Fruit fly (Drosophila melanogaster) whole organism, embryonic: ENCODE measurements around the gene CG42579.

Source experiments
- Atf3 ChIP-seq: fragments of 200-800 bp; sonication (Bioruptor generic); optimal IDR thresholded peaks from 3 replicates; lab custom pipeline; 2016; ENCODE audit warnings: missing biosample characterization, missing genetic modification characterization
- C15 ChIP-seq: fragments of 200-800 bp; sonication (Bioruptor generic); IDR thresholded peaks from 3 replicates; pipeline ENCODE4 v1.3.6; 2022; ENCODE audit warnings: missing biosample characterization, missing genetic modification characterization
- CG10654 ChIP-seq: fragments of 200-800 bp; sonication (Bioruptor generic); optimal IDR thresholded peaks from 2 replicates; lab custom pipeline; 2016; ENCODE audit warnings: missing biosample characterization, missing genetic modification characterization
- CG10979 ChIP-seq: fragments of 200-800 bp; sonication (Bioruptor generic); optimal IDR thresholded peaks from 2 replicates; lab custom pipeline; 2018; ENCODE audit warnings: missing biosample characterization, mild to moderate bottlenecking, missing genetic modification characterization, moderate library complexity
- CG1233 ChIP-seq: fragments of 200-800 bp; sonication (Bioruptor generic); optimal IDR thresholded peaks from 4 replicates; lab custom pipeline; 2018; ENCODE audit warnings: missing biosample characterization, mild to moderate bottlenecking, missing genetic modification characterization
- CG1647 ChIP-seq: fragments of 200-800 bp; sonication (Bioruptor generic); optimal IDR thresholded peaks from 3 replicates; lab custom pipeline; 2016; ENCODE audit warnings: missing biosample characterization, missing genetic modification characterization
- CG16863 ChIP-seq: fragments of 200-800 bp; sonication (Bioruptor generic); optimal IDR thresholded peaks from 3 replicates; lab custom pipeline; 2016; ENCODE audit warnings: missing biosample characterization, missing genetic modification characterization
- CG17328 ChIP-seq: fragments of 200-800 bp; sonication (Bioruptor generic); IDR thresholded peaks from 2 replicates; pipeline ENCODE4 v1.3.6; 2022; ENCODE audit warnings: missing biosample characterization, missing genetic modification characterization
- CG17385 ChIP-seq: fragments of 200-800 bp; sonication (Bioruptor generic); optimal IDR thresholded peaks from 3 replicates; lab custom pipeline; 2018; ENCODE audit warnings: missing biosample characterization, mild to moderate bottlenecking, missing genetic modification characterization
- CG18619 ChIP-seq: fragments of 200-800 bp; sonication (Bioruptor generic); optimal IDR thresholded peaks from 3 replicates; lab custom pipeline; 2017; ENCODE audit warnings: missing biosample characterization, mild to moderate bottlenecking, missing genetic modification characterization
- CG2889 ChIP-seq: fragments of 200-800 bp; sonication (Bioruptor generic); IDR thresholded peaks from 3 replicates; pipeline ENCODE4 v1.3.6; 2022; ENCODE audit warnings: missing biosample characterization, missing genetic modification characterization
- CG31441 ChIP-seq: fragments of 200-800 bp; sonication (Bioruptor generic); IDR thresholded peaks from 2 replicates; pipeline ENCODE4 v1.3.6; 2022; ENCODE audit warnings: missing biosample characterization, missing genetic modification characterization
- CG3163 ChIP-seq: fragments of 200-800 bp; sonication (Bioruptor generic); optimal IDR thresholded peaks from 3 replicates; lab custom pipeline; 2016; ENCODE audit warnings: missing biosample characterization, missing genetic modification characterization
- CG4328 ChIP-seq: fragments of 200-800 bp; sonication (Bioruptor generic); optimal IDR thresholded peaks from 3 replicates; lab custom pipeline; 2017; ENCODE audit warnings: missing biosample characterization, missing genetic modification reagents, missing genetic modification characterization
- CG4730 ChIP-seq: fragments of 200-800 bp; sonication (Bioruptor generic); IDR thresholded peaks from 2 replicates; pipeline ENCODE4 v1.3.6; 2022; ENCODE audit warnings: missing biosample characterization, missing genetic modification characterization
- CTCF ChIP-seq: fragments of 200-800 bp; sonication (Bioruptor generic); optimal IDR thresholded peaks from 2 replicates; lab custom pipeline; 2017; ENCODE audit warnings: missing biosample characterization, mild to moderate bottlenecking, missing genetic modification characterization, moderate library complexity
- CoRest ChIP-seq: fragments of 200-800 bp; sonication (Bioruptor generic); optimal IDR thresholded peaks from 3 replicates; lab custom pipeline; 2018; ENCODE audit warnings: missing biosample characterization, mild to moderate bottlenecking, missing genetic modification characterization, moderate library complexity
- Dek ChIP-seq: fragments of 200-800 bp; sonication (Bioruptor generic); optimal IDR thresholded peaks from 3 replicates; lab custom pipeline; 2019; ENCODE audit warnings: missing biosample characterization, mild to moderate bottlenecking, missing genetic modification characterization, moderate library complexity
- Drgx ChIP-seq: fragments of 200-800 bp; sonication (Bioruptor generic); IDR thresholded peaks from 2 replicates; pipeline ENCODE4 v1.3.6; 2022; ENCODE audit warnings: missing biosample characterization, missing genetic modification characterization
- Fer2 ChIP-seq: fragments of 200-800 bp; sonication (Bioruptor generic); optimal IDR thresholded peaks from 2 replicates; lab custom pipeline; 2018; ENCODE audit warnings: missing biosample characterization, mild to moderate bottlenecking, missing genetic modification characterization, moderate library complexity
- GATAe ChIP-seq: fragments of 200-800 bp; sonication (Bioruptor generic); conservative IDR thresholded peaks from 2 replicates; pipeline ENCODE4 v1.3.6; 2022; ENCODE audit warnings: missing biosample characterization, missing genetic modification characterization
- H2.0 ChIP-seq: fragments of 200-800 bp; sonication (Bioruptor generic); IDR thresholded peaks from 2 replicates; pipeline ENCODE4 v1.3.6; 2022; ENCODE audit warnings: missing biosample characterization, missing genetic modification characterization
- HLH54F ChIP-seq: fragments of 200-800 bp; sonication (Bioruptor generic); optimal IDR thresholded peaks from 3 replicates; lab custom pipeline; 2016; ENCODE audit warnings: missing biosample characterization, missing genetic modification characterization
- MBD-R2 ChIP-seq: fragments of 200-800 bp; sonication (Bioruptor generic); IDR thresholded peaks from 2 replicates; pipeline ENCODE4 v1.3.6; 2022; ENCODE audit warnings: missing biosample characterization, missing genetic modification characterization
- NfI ChIP-seq: fragments of 200-800 bp; sonication (Bioruptor generic); optimal IDR thresholded peaks from 3 replicates; lab custom pipeline; 2018; ENCODE audit warnings: missing biosample characterization, mild to moderate bottlenecking, missing genetic modification characterization, moderate library complexity
- Oli ChIP-seq: fragments of 200-800 bp; sonication (Bioruptor generic); optimal IDR thresholded peaks from 2 replicates; lab custom pipeline; 2018; ENCODE audit warnings: missing biosample characterization, mild to moderate bottlenecking, missing genetic modification characterization, moderate library complexity
- Opbp ChIP-seq: fragments of 200-800 bp; sonication (Bioruptor generic); IDR thresholded peaks from 3 replicates; pipeline ENCODE4 v1.3.6; 2022; ENCODE audit warnings: missing biosample characterization, missing genetic modification characterization; ENCODE audit not compliant: partially characterized antibody
- Optix ChIP-seq: fragments of 200-800 bp; sonication (Bioruptor generic); IDR thresholded peaks from 3 replicates; pipeline ENCODE4 v1.3.6; 2022; ENCODE audit warnings: missing biosample characterization, missing genetic modification characterization
- aop ChIP-seq: fragments of 200-800 bp; sonication (Bioruptor generic); IDR thresholded peaks from 2 replicates; pipeline ENCODE4 v1.3.6; 2022; ENCODE audit warnings: missing biosample characterization, missing genetic modification characterization
- ase ChIP-seq: fragments of 200-800 bp; sonication (Bioruptor generic); IDR thresholded peaks from 3 replicates; pipeline ENCODE4 v1.3.6; 2022; ENCODE audit warnings: missing biosample characterization, missing genetic modification characterization
- bowl ChIP-seq: fragments of 200-800 bp; sonication (Bioruptor generic); IDR thresholded peaks from 2 replicates; pipeline ENCODE4 v1.3.6; 2022; ENCODE audit warnings: missing biosample characterization, missing genetic modification characterization
- cas ChIP-seq: fragments of 200-800 bp; sonication (Bioruptor generic); IDR thresholded peaks from 2 replicates; pipeline ENCODE4 v1.3.6; 2022; ENCODE audit warnings: missing biosample characterization, missing genetic modification characterization
- corto ChIP-seq: fragments of 200-800 bp; sonication (Bioruptor generic); optimal IDR thresholded peaks from 2 replicates; lab custom pipeline; 2016; ENCODE audit warnings: missing biosample characterization, mild to moderate bottlenecking, missing genetic modification characterization, moderate library complexity
- crp ChIP-seq, 2 experiments: fragments of 200-800 bp; sonication (Bioruptor generic); optimal IDR thresholded peaks; 2 replicates in 1 of 2; 3 replicates in 1 of 2; lab custom pipeline; 2017; ENCODE audit warnings: missing biosample characterization in 2 of 2, missing genetic modification characterization in 2 of 2, mild to moderate bottlenecking in 1 of 2, moderate library complexity in 1 of 2
- dati ChIP-seq: fragments of 200-800 bp; sonication (Bioruptor generic); IDR thresholded peaks from 2 replicates; pipeline ENCODE4 v1.3.6; 2022; ENCODE audit warnings: missing biosample characterization, missing genetic modification characterization
- exex ChIP-seq: fragments of 200-800 bp; sonication (Bioruptor generic); optimal IDR thresholded peaks from 4 replicates; lab custom pipeline; 2018; ENCODE audit warnings: missing biosample characterization, mild to moderate bottlenecking, missing genetic modification characterization, moderate library complexity
- gcm ChIP-seq: fragments of 200-800 bp; sonication (Bioruptor generic); optimal IDR thresholded peaks from 2 replicates; lab custom pipeline; 2019; ENCODE audit warnings: missing biosample characterization, mild to moderate bottlenecking, missing genetic modification characterization, moderate library complexity
- grau ChIP-seq: fragments of 200-800 bp; optimal IDR thresholded peaks from 3 replicates; lab custom pipeline; 2019; ENCODE audit warnings: missing biosample characterization, mild to moderate bottlenecking, missing genetic modification characterization, moderate library complexity
- her ChIP-seq: fragments of 200-800 bp; sonication (Bioruptor generic); optimal IDR thresholded peaks from 2 replicates; lab custom pipeline; 2016; ENCODE audit warnings: missing biosample characterization, missing genetic modification characterization
- lilli ChIP-seq: fragments of 200-800 bp; sonication (Bioruptor generic); optimal IDR thresholded peaks from 3 replicates; lab custom pipeline; 2016; ENCODE audit warnings: missing biosample characterization, missing genetic modification characterization
- oc ChIP-seq: fragments of 200-800 bp; sonication (Bioruptor generic); optimal IDR thresholded peaks from 2 replicates; lab custom pipeline; 2018; ENCODE audit warnings: missing biosample characterization, mild to moderate bottlenecking, missing genetic modification characterization, moderate library complexity
- onecut ChIP-seq: fragments of 200-800 bp; sonication (Bioruptor generic); IDR thresholded peaks from 2 replicates; pipeline ENCODE4 v1.3.6; 2022; ENCODE audit warnings: missing biosample characterization, missing genetic modification characterization
- pho ChIP-seq: fragments of 200-800 bp; sonication (Bioruptor generic); optimal IDR thresholded peaks from 2 replicates; lab custom pipeline; 2016; ENCODE audit warnings: missing biosample characterization, missing genetic modification characterization
- pum ChIP-seq: fragments of 200-800 bp; sonication (Bioruptor generic); optimal IDR thresholded peaks from 2 replicates; lab custom pipeline; 2016; ENCODE audit warnings: missing biosample characterization, missing genetic modification characterization
- pzg ChIP-seq: fragments of 200-800 bp; sonication (Bioruptor generic); optimal IDR thresholded peaks from 3 replicates; lab custom pipeline; 2018; ENCODE audit warnings: missing biosample characterization, mild to moderate bottlenecking, missing genetic modification characterization, moderate library complexity
- run ChIP-seq: fragments of 200-800 bp; sonication (Bioruptor generic); optimal IDR thresholded peaks from 3 replicates; lab custom pipeline; 2018; ENCODE audit warnings: missing biosample characterization, mild to moderate bottlenecking, missing genetic modification characterization
- schlank ChIP-seq: fragments of 200-800 bp; sonication (Bioruptor generic); optimal IDR thresholded peaks from 2 replicates; lab custom pipeline; 2018; ENCODE audit warnings: missing biosample characterization, mild to moderate bottlenecking, missing genetic modification characterization
- shn ChIP-seq: fragments of 200-800 bp; sonication (Bioruptor generic); optimal IDR thresholded peaks from 3 replicates; lab custom pipeline; 2016; ENCODE audit warnings: missing biosample characterization, missing genetic modification characterization
- so ChIP-seq: fragments of 200-800 bp; sonication (Bioruptor generic); IDR thresholded peaks from 3 replicates; pipeline ENCODE4 v1.3.6; 2022; ENCODE audit warnings: missing biosample characterization, missing genetic modification characterization
- trh ChIP-seq: fragments of 200-800 bp; sonication (Bioruptor generic); optimal IDR thresholded peaks from 2 replicates; lab custom pipeline; 2016; ENCODE audit warnings: missing biosample characterization, missing genetic modification characterization
- unpg ChIP-seq: fragments of 200-800 bp; sonication (Bioruptor generic); optimal IDR thresholded peaks from 3 replicates; lab custom pipeline; 2018; ENCODE audit warnings: missing biosample characterization, mild to moderate bottlenecking, missing genetic modification characterization, moderate library complexity
- zf30C ChIP-seq: fragments of 200-800 bp; sonication (Bioruptor generic); optimal IDR thresholded peaks from 3 replicates; lab custom pipeline; 2018; ENCODE audit warnings: missing biosample characterization, mild to moderate bottlenecking, missing genetic modification characterization

CG42579 gene

DNA sequence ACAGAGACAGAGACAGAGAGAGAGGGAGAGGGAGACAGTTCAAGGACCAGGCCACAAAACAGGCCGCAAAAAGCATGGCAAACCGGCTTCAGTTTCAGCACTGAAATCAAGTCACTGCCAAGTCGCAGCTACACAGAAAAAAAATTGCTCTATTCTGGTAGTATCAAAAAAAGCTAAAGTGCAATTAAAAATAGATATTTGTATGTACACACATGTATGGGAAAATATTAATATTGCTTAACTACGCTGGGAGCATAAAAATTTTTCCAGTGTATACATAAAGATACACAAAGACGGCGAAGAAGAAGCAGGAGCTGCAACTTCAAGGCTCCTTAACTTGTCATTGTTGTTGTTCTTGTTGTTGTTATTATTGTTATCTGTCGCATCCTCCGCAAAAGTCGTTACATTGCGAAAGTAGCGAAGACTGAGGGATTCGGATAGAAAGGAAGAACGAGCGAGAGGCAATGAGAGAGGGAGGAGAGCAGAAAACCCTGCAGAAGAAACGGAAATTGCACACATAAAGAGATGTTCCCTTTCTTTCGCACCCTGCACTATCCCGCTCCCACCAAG is 26.3 kb upstream of the CG42579 start (continued):
- TF ChIP-seq CoRest (tag; lab: Kevin White, UChicago) (peak; percentile 28), onecut (no peak), Dek (tag; lab: Kevin White, UChicago) (no peak), oc (peak; percentile 30), CG16863 (no peak), her (GFP tag; lab: Kevin White, UChicago) (no peak), lilli (peak; percentile 44), Oli (tag; lab: Kevin White, UChicago) (peak; percentile 42), NfI (GFP tag; lab: Kevin White, UChicago) (peak; percentile 4), crp (GFP tag; optimal IDR thresholded peaks at IDR 0.05; lab: Kevin White, UChicago) (no peak), MBD-R2 (GFP tag; lab: Robert Waterston, UW) (no peak), bowl (GFP tag; lab: Robert Waterston, UW) (no peak), CG18619 (GFP tag; lab: Kevin White, UChicago) (peak; percentile 7), ase (GFP tag; lab: Robert Waterston, UW) (no peak), pzg (GFP tag; lab: Kevin White, UChicago) (no peak), Drgx (peak; percentile 92), unpg (GFP tag; lab: Kevin White, UChicago) (peak; percentile 54), Optix (GFP tag; lab: Robert Waterston, UW) (no peak), grau (tag; lab: Kevin White, UChicago) (peak; percentile 45), CG2889 (GFP tag; lab: Robert Waterston, UW) (no peak), trh (GFP tag; lab: Kevin White, UChicago) (no peak), so (GFP tag; lab: Robert Waterston, UW) (no peak), run (no peak), gcm (GFP tag; lab: Kevin White, UChicago) (peak; percentile 1), dati (no peak), Opbp (GFP tag; lab: Robert Waterston, UW) (no peak), CG4328 (GFP tag; lab: Kevin White, UChicago) (no peak), CG1233 (GFP tag; lab: Kevin White, UChicago) (no peak), CG1647 (GFP tag; lab: Kevin White, UChicago) (no peak), exex (tag; lab: Kevin White, UChicago) (no peak), corto (GFP tag; lab: Kevin White, UChicago) (peak; percentile 90), aop (GFP tag; lab: Robert Waterston, UW) (no peak), CG10654 (GFP tag; lab: Kevin White, UChicago) (no peak), CG31441 (peak; percentile 48; the same call in 1 of the 2 replicates), H2.0 (GFP tag; lab: Robert Waterston, UW) (no peak), cas (GFP tag; lab: Robert Waterston, UW) (no peak), Fer2 (tag; lab: Kevin White, UChicago) (no peak), schlank (tag; lab: Kevin White, UChicago) (no peak), CG17328 (GFP tag; lab: Robert Waterston, UW) (0 out of 2 replicates have a peak, but pooled peaks have one; percentile 55), Atf3 (GFP tag; lab: Kevin White, UChicago) (no peak), HLH54F (GFP tag; lab: Kevin White, UChicago) (no peak), pho (GFP tag; lab: Kevin White, UChicago) (peak; percentile 21), CG10979 (no peak), GATAe (GFP tag; lab: Robert Waterston, UW) (no peak), CG17385 (GFP tag; lab: Kevin White, UChicago) (peak; percentile 51), CTCF (GFP tag; lab: Kevin White, UChicago) (no peak), C15 (GFP tag; lab: Robert Waterston, UW) (no peak), shn (GFP tag; lab: Kevin White, UChicago) (no peak), zf30C (no peak), CG3163 (GFP tag; lab: Kevin White, UChicago) (no peak), pum (GFP tag; lab: Kevin White, UChicago) (peak; percentile 26), CG4730 (0 out of 2 replicates have a peak, but pooled peaks have one; percentile 28)
